Worm (Caenorhabditis elegans): ENCODE data around the gene gly-9.

Gene gly-9

DNA sequence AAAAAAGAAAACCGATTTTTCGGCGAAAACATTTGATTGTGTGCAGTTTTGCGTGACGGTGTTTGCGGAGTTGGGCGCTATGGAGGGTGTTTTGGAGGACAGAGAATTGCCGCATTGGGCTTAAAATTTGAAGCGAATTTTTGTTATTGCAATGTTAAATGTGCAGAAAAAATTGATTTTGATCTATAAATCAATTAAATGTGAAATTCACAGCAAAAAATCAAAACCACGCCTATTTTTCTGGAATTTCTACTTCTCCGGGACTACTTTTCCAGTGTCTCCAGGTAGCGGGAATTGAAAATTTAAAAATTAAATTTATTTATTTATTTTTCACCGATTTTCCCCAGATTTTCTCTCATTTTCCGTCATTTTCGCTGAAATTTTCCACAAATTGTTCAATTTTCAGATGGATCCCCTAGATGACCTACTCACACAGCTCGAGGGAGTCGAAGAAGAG lies 26.8 kb upstream of the gly-9 start, which contains the start of gene mcm-10:
mcm-10 (plus strand) TSS at position 407 of the 457 bp plus-strand sequence.
- TF ChIP-seq ztf-26 (tag; optimal IDR thresholded peaks at IDR 0.05) (peak; percentile 29), athp-1 (tag; optimal IDR thresholded peaks at IDR 0.05) (peak; percentile 68), lin-54 (GFP tag; optimal IDR thresholded peaks at IDR 0.05) (peak; percentile 72), mel-28 (tag; optimal IDR thresholded peaks at IDR 0.05; ENCODE audit: borderline replicate concordance) (no peak), F57A8.1 (GFP tag; optimal IDR thresholded peaks at IDR 0.05) (no peak), bed-2 (GFP tag; IDR thresholded peaks at IDR 0.05) (no peak; the same call in 1 of the 2 replicates), rcor-1 (GFP tag; IDR thresholded peaks at IDR 0.05) (no peak), F33H1.4 (GFP tag; IDR thresholded peaks at IDR 0.05) (peak; percentile 26; the same call in 1 of the 2 replicates), cebp-1 (GFP tag; IDR thresholded peaks at IDR 0.05) (no peak), cebp-1 (tag; optimal IDR thresholded peaks at IDR 0.05) (peak; percentile 67), nhr-80 (tag; optimal IDR thresholded peaks at IDR 0.05) (peak; percentile 14), dpl-1 (GFP tag; optimal IDR thresholded peaks at IDR 0.05) (peak; percentile 58), ceh-91 (GFP tag; IDR thresholded peaks at IDR 0.05) (peak; percentile 39; the same call in 1 of the 2 replicates), ceh-100 (GFP tag; IDR thresholded peaks at IDR 0.05) (peak; percentile 96), T26A5.8 (tag; optimal IDR thresholded peaks at IDR 0.05) (no peak), lin-40 (tag; optimal IDR thresholded peaks at IDR 0.05) (peak; percentile 79), ztf-25 (GFP tag; IDR thresholded peaks at IDR 0.05) (0 out of 2 replicates have a peak, but pooled peaks have one; percentile 7), ccch-3 (GFP tag; optimal IDR thresholded peaks at IDR 0.05) (peak; percentile 63), ztf-18 (tag; optimal IDR thresholded peaks at IDR 0.05) (peak; percentile 26), lin-35 (GFP tag; optimal IDR thresholded peaks at IDR 0.05) (peak in 1 of 3 experiments; percentile 73), xnd-1 (tag; optimal IDR thresholded peaks at IDR 0.05) (no peak), snpc-3.4 (tag; optimal IDR thresholded peaks at IDR 0.05) (peak; percentile 41), attf-5 (GFP tag; optimal IDR thresholded peaks at IDR 0.05) (peak; percentile 89), aptf-2 (GFP tag; conservative IDR thresholded peaks at IDR 0.05) (0 out of 2 replicates have a peak, but pooled peaks have one; percentile 51), madf-8 (GFP tag; conservative IDR thresholded peaks at IDR 0.05) (peak; percentile 17; the same call in 1 of the 2 replicates), K11D2.4 (GFP tag; IDR thresholded peaks at IDR 0.05) (0 out of 2 replicates have a peak, but pooled peaks have one; percentile 32), him-1 (tag; optimal IDR thresholded peaks at IDR 0.05) (peak; percentile 39), unc-130 (GFP tag; optimal IDR thresholded peaks at IDR 0.05) (peak; percentile 51), F23B12.7 (tag; optimal IDR thresholded peaks at IDR 0.05; ENCODE audit: insufficient read depth) (peak; percentile 48), pbrm-1 (GFP tag; IDR thresholded peaks at IDR 0.05) (peak; percentile 74; the same call in 1 of the 2 replicates), C17E4.6 (GFP tag; IDR thresholded peaks at IDR 0.05) (peak; percentile 8; the same call in 1 of the 2 replicates), ztf-28 (GFP tag; IDR thresholded peaks at IDR 0.05) (peak; percentile 15; the same call in 1 of the 2 replicates), zim-3 (tag; optimal IDR thresholded peaks at IDR 0.05) (no peak), D2030.7 (GFP tag; IDR thresholded peaks at IDR 0.05) (peak; percentile 59), B0261.1 (tag; optimal IDR thresholded peaks at IDR 0.05) (peak; percentile 26), sea-2 (GFP tag; IDR thresholded peaks at IDR 0.05) (no peak), madf-10 (tag; optimal IDR thresholded peaks at IDR 0.05) (peak; percentile 21), ceh-27 (GFP tag; optimal IDR thresholded peaks at IDR 0.05) (peak; percentile 33), K12H6.12 (tag; optimal IDR thresholded peaks at IDR 0.05) (peak; percentile 87), snpc-1.3 (tag; optimal IDR thresholded peaks at IDR 0.05; ENCODE audit: insufficient read depth) (peak; percentile 17), Y53F4B.3 (GFP tag; IDR thresholded peaks at IDR 0.05) (no peak), lsl-1 (GFP tag; optimal IDR thresholded peaks at IDR 0.05) (peak; percentile 56), efl-1 (GFP tag; optimal IDR thresholded peaks at IDR 0.05) (peak; percentile 61), egl-44 (GFP tag; IDR thresholded peaks at IDR 0.05) (no peak), mcd-1 (GFP tag; IDR thresholded peaks at IDR 0.05) (peak; percentile 51), Y67H2A.10 (GFP tag; conservative IDR thresholded peaks at IDR 0.05) (0 out of 2 replicates have a peak, but pooled peaks have one; percentile 18), let-607 (tag; optimal IDR thresholded peaks at IDR 0.05) (peak in 1 of 2 experiments; percentile 56)
